Fruit fly (Drosophila melanogaster) whole organism, embryonic: Measurements from ENCODE around the gene Sfp79B.

Experiments used
- Antp ChIP-seq: fragments of 200-800 bp; sonication (Bioruptor generic); optimal IDR thresholded peaks from 3 replicates; lab custom pipeline; 2016; ENCODE audit warnings: missing biosample characterization, missing genetic modification characterization
- CG10431 ChIP-seq: fragments of 200-800 bp; sonication (Bioruptor generic); optimal IDR thresholded peaks from 3 replicates; lab custom pipeline; 2018; ENCODE audit warnings: missing biosample characterization, mild to moderate bottlenecking, missing genetic modification characterization
- CG10462 ChIP-seq: fragments of 200-800 bp; sonication (Bioruptor generic); optimal IDR thresholded peaks from 2 replicates; lab custom pipeline; 2016; ENCODE audit warnings: missing biosample characterization, missing genetic modification characterization
- CG12071 ChIP-seq: fragments of 200-800 bp; sonication (Bioruptor generic); optimal IDR thresholded peaks from 3 replicates; lab custom pipeline; 2018; ENCODE audit warnings: missing biosample characterization, mild to moderate bottlenecking, missing genetic modification characterization
- CG12659 ChIP-seq: fragments of 200-800 bp; sonication (Bioruptor generic); optimal IDR thresholded peaks from 3 replicates; lab custom pipeline; 2017; ENCODE audit warnings: mild to moderate bottlenecking, missing biosample characterization, missing genetic modification reagents, missing genetic modification characterization
- CG12769 ChIP-seq: fragments of 200-800 bp; sonication (Bioruptor generic); optimal IDR thresholded peaks from 2 replicates; lab custom pipeline; 2019; ENCODE audit warnings: missing biosample characterization, mild to moderate bottlenecking, missing genetic modification characterization, moderate library complexity
- CG14441 ChIP-seq: fragments of 200-800 bp; sonication (Bioruptor generic); IDR thresholded peaks from 2 replicates; pipeline ENCODE4 v1.3.6; 2022; ENCODE audit warnings: missing biosample characterization, missing genetic modification characterization
- CG14710 ChIP-seq: fragments of 200-800 bp; sonication (Bioruptor generic); optimal IDR thresholded peaks from 3 replicates; lab custom pipeline; 2019; ENCODE audit warnings: missing biosample characterization, mild to moderate bottlenecking, missing genetic modification characterization, moderate library complexity
- CG1647 ChIP-seq: fragments of 200-800 bp; sonication (Bioruptor generic); optimal IDR thresholded peaks from 3 replicates; lab custom pipeline; 2016; ENCODE audit warnings: missing biosample characterization, missing genetic modification characterization
- CG16779 ChIP-seq: fragments of 200-800 bp; sonication (Bioruptor generic); IDR thresholded peaks from 2 replicates; pipeline ENCODE4 v1.3.6; 2022; ENCODE audit warnings: missing biosample characterization, missing genetic modification characterization
- CG17359 ChIP-seq: fragments of 200-800 bp; sonication (Bioruptor generic); optimal IDR thresholded peaks from 3 replicates; lab custom pipeline; 2018; ENCODE audit warnings: missing biosample characterization, mild to moderate bottlenecking, missing genetic modification characterization, moderate library complexity
- CG17361 ChIP-seq: fragments of 200-800 bp; sonication (Bioruptor generic); IDR thresholded peaks from 3 replicates; pipeline ENCODE4 v1.3.6; 2022; ENCODE audit warnings: missing biosample characterization, missing genetic modification characterization
- CG2712 ChIP-seq: fragments of 200-800 bp; optimal IDR thresholded peaks from 3 replicates; lab custom pipeline; 2019; ENCODE audit warnings: missing biosample characterization, mild to moderate bottlenecking, missing genetic modification characterization, moderate library complexity
- CG30431 ChIP-seq: fragments of 200-800 bp; sonication (Bioruptor generic); optimal IDR thresholded peaks from 2 replicates; lab custom pipeline; 2017; ENCODE audit warnings: missing biosample characterization, missing genetic modification characterization
- CG33557 ChIP-seq: fragments of 200-800 bp; sonication (Bioruptor generic); optimal IDR thresholded peaks from 2 replicates; lab custom pipeline; 2019; ENCODE audit warnings: missing biosample characterization, mild to moderate bottlenecking, missing genetic modification characterization, moderate library complexity
- CG34422 ChIP-seq: fragments of 200-800 bp; sonication (Bioruptor generic); IDR thresholded peaks from 3 replicates; pipeline ENCODE4 v1.3.6; 2022; ENCODE audit warnings: missing biosample characterization, missing genetic modification characterization
- CG6254 ChIP-seq: fragments of 200-800 bp; sonication (Bioruptor generic); optimal IDR thresholded peaks from 3 replicates; lab custom pipeline; 2017; ENCODE audit warnings: mild to moderate bottlenecking, missing biosample characterization, missing genetic modification reagents, missing genetic modification characterization
- CG6272 ChIP-seq: fragments of 200-800 bp; sonication (Bioruptor generic); IDR thresholded peaks from 2 replicates; pipeline ENCODE4 v1.3.6; 2022; ENCODE audit warnings: missing biosample characterization, missing genetic modification characterization
- CG9727 ChIP-seq: fragments of 200-800 bp; sonication (Bioruptor generic); optimal IDR thresholded peaks from 3 replicates; lab custom pipeline; 2017; ENCODE audit warnings: missing biosample characterization, mild to moderate bottlenecking, missing genetic modification characterization
- CG9797 ChIP-seq: fragments of 200-800 bp; sonication (Bioruptor generic); optimal IDR thresholded peaks from 3 replicates; lab custom pipeline; 2018; ENCODE audit warnings: missing biosample characterization, mild to moderate bottlenecking, missing genetic modification characterization
- CG9876 ChIP-seq: fragments of 200-800 bp; sonication (Bioruptor generic); optimal IDR thresholded peaks from 2 replicates; lab custom pipeline; 2016; ENCODE audit warnings: missing biosample characterization, missing genetic modification characterization
- CHES-1-like ChIP-seq: fragments of 200-800 bp; sonication (Bioruptor generic); optimal IDR thresholded peaks from 2 replicates; lab custom pipeline; 2016; ENCODE audit warnings: missing biosample characterization, missing genetic modification characterization
- Hr78 ChIP-seq, 2 experiments: fragments of 200-800 bp in 1 of 2; fragments of >200 bp in 1 of 2; sonication (Bioruptor generic) in 1 of 2; optimal IDR thresholded peaks; 2 replicates each; lab custom pipeline; 2017 to 2019; ENCODE audit warnings: missing biosample characterization in 2 of 2, missing genetic modification characterization in 2 of 2, mild to moderate bottlenecking in 1 of 2, moderate library complexity in 1 of 2
- MBD-R2 ChIP-seq: fragments of 200-800 bp; sonication (Bioruptor generic); IDR thresholded peaks from 2 replicates; pipeline ENCODE4 v1.3.6; 2022; ENCODE audit warnings: missing biosample characterization, missing genetic modification characterization
- Mad ChIP-seq: fragments of 200-800 bp; sonication (Bioruptor generic); optimal IDR thresholded peaks from 2 replicates; lab custom pipeline; 2016; ENCODE audit warnings: missing biosample characterization, missing genetic modification characterization
- Myb ChIP-seq: fragments of 200-800 bp; sonication (Bioruptor generic); optimal IDR thresholded peaks from 2 replicates; lab custom pipeline; 2016; ENCODE audit warnings: missing biosample characterization, missing genetic modification characterization
- Rfx ChIP-seq: fragments of 200-800 bp; sonication (Bioruptor generic); IDR thresholded peaks from 2 replicates; pipeline ENCODE4 v1.3.6; 2022; ENCODE audit warnings: missing biosample characterization, missing genetic modification characterization
- az2 ChIP-seq: fragments of 200-800 bp; sonication (Bioruptor generic); optimal IDR thresholded peaks from 3 replicates; lab custom pipeline; 2016; ENCODE audit warnings: missing biosample characterization, missing genetic modification characterization
- chm ChIP-seq: fragments of 200-800 bp; sonication (Bioruptor generic); IDR thresholded peaks from 2 replicates; pipeline ENCODE4 v1.3.6; 2022; ENCODE audit warnings: missing biosample characterization, missing genetic modification characterization
- dan ChIP-seq: fragments of 200-800 bp; sonication (Bioruptor generic); IDR thresholded peaks from 2 replicates; pipeline ENCODE4 v1.3.6; 2022; ENCODE audit warnings: missing biosample characterization, missing genetic modification characterization
- disco-r ChIP-seq: fragments of 200-800 bp; sonication (Bioruptor generic); optimal IDR thresholded peaks from 2 replicates; lab custom pipeline; 2016; ENCODE audit warnings: missing biosample characterization, missing genetic modification characterization
- dm ChIP-seq: fragments of 200-800 bp; sonication (Bioruptor generic); optimal IDR thresholded peaks from 3 replicates; lab custom pipeline; 2016; ENCODE audit warnings: missing biosample characterization, missing genetic modification characterization
- dmrt11E ChIP-seq: fragments of 200-800 bp; sonication (Bioruptor generic); optimal IDR thresholded peaks from 3 replicates; lab custom pipeline; 2018; ENCODE audit warnings: missing biosample characterization, mild to moderate bottlenecking, missing genetic modification characterization, moderate library complexity
- dpn ChIP-seq, 2 experiments: fragments of 200-800 bp; sonication (Bioruptor generic); optimal IDR thresholded peaks; 3 replicates each; lab custom pipeline; 2016; ENCODE audit warnings: missing biosample characterization in 2 of 2, missing genetic modification characterization in 2 of 2
- ewg ChIP-seq: fragments of 200-800 bp; sonication (Bioruptor generic); optimal IDR thresholded peaks from 3 replicates; lab custom pipeline; 2017; ENCODE audit warnings: mild to moderate bottlenecking, missing biosample characterization, missing genetic modification reagents, missing genetic modification characterization
- gcm ChIP-seq: fragments of 200-800 bp; sonication (Bioruptor generic); optimal IDR thresholded peaks from 2 replicates; lab custom pipeline; 2019; ENCODE audit warnings: missing biosample characterization, mild to moderate bottlenecking, missing genetic modification characterization, moderate library complexity
- gcm2 ChIP-seq: fragments of 200-800 bp; sonication (Bioruptor generic); optimal IDR thresholded peaks from 2 replicates; lab custom pipeline; 2016; ENCODE audit warnings: missing biosample characterization, missing genetic modification characterization
- gro ChIP-seq: fragments of 200-800 bp; sonication (Bioruptor generic); optimal IDR thresholded peaks from 2 replicates; lab custom pipeline; 2016; ENCODE audit warnings: missing biosample characterization, missing genetic modification characterization
- hkb ChIP-seq, 2 experiments: fragments of 200-800 bp in 1 of 2; fragments of >200 bp in 1 of 2; sonication (Bioruptor generic) in 1 of 2; IDR thresholded peaks in 1 of 2; optimal IDR thresholded peaks in 1 of 2; 2 replicates each; pipeline versions ENCODE4 v1.3.6 to Lab custom; 2017 to 2022; ENCODE audit warnings: missing biosample characterization in 1 of 2, missing genetic modification characterization in 1 of 2
- ind ChIP-seq: fragments of 200-800 bp; sonication (Bioruptor generic); optimal IDR thresholded peaks from 3 replicates; lab custom pipeline; 2016; ENCODE audit warnings: missing biosample characterization, missing genetic modification characterization
- nerfin-2 ChIP-seq: fragments of 200-800 bp; sonication (Bioruptor generic); IDR thresholded peaks from 2 replicates; pipeline ENCODE4 v1.3.6; 2022; ENCODE audit warnings: missing biosample characterization, missing genetic modification characterization; ENCODE audit not compliant: partially characterized antibody
- oc ChIP-seq: fragments of 200-800 bp; sonication (Bioruptor generic); optimal IDR thresholded peaks from 2 replicates; lab custom pipeline; 2018; ENCODE audit warnings: missing biosample characterization, mild to moderate bottlenecking, missing genetic modification characterization, moderate library complexity
- ranshi ChIP-seq: fragments of 200-800 bp; sonication (Bioruptor generic); IDR thresholded peaks from 2 replicates; pipeline ENCODE4 v1.3.6; 2022; ENCODE audit warnings: missing biosample characterization, missing genetic modification characterization
- rib ChIP-seq: fragments of 200-800 bp; sonication (Bioruptor generic); IDR thresholded peaks from 2 replicates; pipeline ENCODE4 v1.3.6; 2022; ENCODE audit warnings: missing biosample characterization, missing genetic modification characterization
- sens-2 ChIP-seq: fragments of 200-800 bp; sonication (Bioruptor generic); IDR thresholded peaks from 2 replicates; pipeline ENCODE4 v1.3.6; 2022; ENCODE audit warnings: missing biosample characterization, missing genetic modification characterization
- sna ChIP-seq: fragments of 200-800 bp; sonication (Bioruptor generic); IDR thresholded peaks from 2 replicates; pipeline ENCODE4 v1.3.6; 2022; ENCODE audit warnings: missing biosample characterization, missing genetic modification characterization; ENCODE audit not compliant: partially characterized antibody
- sr ChIP-seq: fragments of 200-800 bp; sonication (Bioruptor generic); IDR thresholded peaks from 3 replicates; pipeline ENCODE4 v1.3.6; 2022; ENCODE audit warnings: missing biosample characterization, missing genetic modification characterization
- ttk ChIP-seq: fragments of 200-800 bp; sonication (Bioruptor generic); IDR thresholded peaks from 2 replicates; pipeline ENCODE4 v2.1.2; 2022; ENCODE audit warnings: missing biosample characterization, missing genetic modification characterization
- vvl ChIP-seq: fragments of 200-800 bp; sonication (Bioruptor generic); IDR thresholded peaks from 2 replicates; pipeline ENCODE4 v1.3.6; 2022; ENCODE audit warnings: missing biosample characterization, missing genetic modification characterization
- zf30C ChIP-seq: fragments of 200-800 bp; sonication (Bioruptor generic); optimal IDR thresholded peaks from 3 replicates; lab custom pipeline; 2018; ENCODE audit warnings: missing biosample characterization, mild to moderate bottlenecking, missing genetic modification characterization
- zfh1 ChIP-seq: fragments of 200-800 bp; sonication (Bioruptor generic); IDR thresholded peaks from 3 replicates; pipeline ENCODE4 v1.3.6; 2022; ENCODE audit warnings: missing biosample characterization, missing genetic modification characterization

The Sfp79B gene

DNA sequence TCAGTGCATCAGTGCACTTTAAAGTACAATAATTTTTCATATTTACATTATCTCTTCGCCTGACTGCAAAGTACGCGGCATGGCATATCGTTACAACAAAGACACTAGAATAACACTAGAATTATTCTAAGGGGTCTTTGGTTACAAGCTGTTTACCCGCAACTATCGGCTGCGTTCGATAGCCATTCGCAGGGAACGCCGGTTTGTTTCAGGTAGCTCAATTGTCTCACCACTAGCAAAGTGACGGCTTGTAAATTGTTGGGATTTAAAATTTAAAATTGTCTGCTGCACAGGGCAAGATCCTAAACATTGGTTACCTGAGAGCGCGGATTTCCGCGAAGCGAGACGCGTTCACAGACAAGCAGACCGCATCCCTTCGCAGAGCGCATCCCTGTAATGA is 14.4 kb upstream of the Sfp79B start, which contains the start of gene CG14561 (continued):
- TF ChIP-seq az2 (GFP tag; lab: Kevin White, UChicago), result no peak
- peak in 1 of 2 experiments; percentile 24 for TF ChIP-seq dpn (GFP tag; optimal IDR thresholded peaks at IDR 0.05; lab: Kevin White, UChicago)
- TF ChIP-seq CG30431 (GFP tag; lab: Kevin White, UChicago), result no peak
- TF ChIP-seq CG6272 (GFP tag; lab: Robert Waterston, UW), result peak; percentile 37; the same call in 1 of the 2 replicates
- no peak for TF ChIP-seq CG12071 (GFP tag; lab: Kevin White, UChicago)
- no peak for TF ChIP-seq CG6254
- no peak for TF ChIP-seq sr (GFP tag; lab: Robert Waterston, UW)
- no peak for TF ChIP-seq CG17361
- TF ChIP-seq gcm (GFP tag; lab: Kevin White, UChicago), result peak; percentile 37
- TF ChIP-seq sens-2 (GFP tag; lab: Robert Waterston, UW), result no peak
- TF ChIP-seq dan, result no peak
- TF ChIP-seq zfh1 (GFP tag; lab: Robert Waterston, UW), result peak; percentile 31; the same call in 1 of the 3 replicates
- peak; percentile 18 for TF ChIP-seq dm (GFP tag; lab: Kevin White, UChicago)
- TF ChIP-seq vvl (GFP tag; lab: Robert Waterston, UW), result peak; percentile 16; the same call in 1 of the 2 replicates
- peak; percentile 88 for TF ChIP-seq Myb (GFP tag; lab: Kevin White, UChicago)
- no peak for TF ChIP-seq CG14441
- TF ChIP-seq rib, result no peak
- TF ChIP-seq Antp (GFP tag; lab: Kevin White, UChicago), result peak; percentile 19
- TF ChIP-seq hkb (optimal IDR thresholded peaks at IDR 0.05; lab: Kevin White, UChicago), result no peak
- TF ChIP-seq hkb (GFP tag; IDR thresholded peaks at IDR 0.05; lab: Robert Waterston, UW), result no peak
- no peak for TF ChIP-seq CG12769 (tag; lab: Kevin White, UChicago)
- peak; percentile 1 for TF ChIP-seq CG33557 (GFP tag; lab: Kevin White, UChicago)
- TF ChIP-seq ewg (GFP tag; lab: Kevin White, UChicago), result no peak
- peak; percentile 4 for TF ChIP-seq CHES-1-like (GFP tag; lab: Kevin White, UChicago)
- no peak for TF ChIP-seq CG10431 (GFP tag; lab: Kevin White, UChicago)
- TF ChIP-seq ind, result no peak
- no peak for TF ChIP-seq CG2712 (tag; lab: Kevin White, UChicago)
- TF ChIP-seq CG16779 (GFP tag; lab: Robert Waterston, UW), result no peak
- TF ChIP-seq CG9876 (GFP tag; lab: Kevin White, UChicago), result no peak
- TF ChIP-seq CG10462 (GFP tag; lab: Kevin White, UChicago), result no peak
- no peak for TF ChIP-seq dmrt11E
- TF ChIP-seq Rfx (GFP tag; lab: Robert Waterston, UW), result peak; percentile 64
- peak; percentile 46; the same call in 2 of the 3 replicates for TF ChIP-seq CG34422 (GFP tag; lab: Robert Waterston, UW)
- no peak for TF ChIP-seq disco-r (GFP tag; lab: Kevin White, UChicago)
- TF ChIP-seq MBD-R2 (GFP tag; lab: Robert Waterston, UW), result peak; percentile 92
- TF ChIP-seq CG14710, result peak; percentile 54
- TF ChIP-seq CG9797 (GFP tag; lab: Kevin White, UChicago), result peak; percentile 45
- TF ChIP-seq zf30C, result no peak
- peak; percentile 18 for TF ChIP-seq CG1647 (GFP tag; lab: Kevin White, UChicago)
- TF ChIP-seq oc (tag; lab: Kevin White, UChicago), result no peak
- TF ChIP-seq chm, result peak; percentile 30; the same call in 1 of the 2 replicates
- TF ChIP-seq gro, result peak; percentile 28
- TF ChIP-seq CG9727 (GFP tag; lab: Kevin White, UChicago), result peak; percentile 12
- peak; percentile 93 for TF ChIP-seq sna (GFP tag; lab: Robert Waterston, UW)
- no peak for TF ChIP-seq ranshi (GFP tag; lab: Robert Waterston, UW)
- peak; percentile 88 for TF ChIP-seq nerfin-2 (GFP tag; lab: Robert Waterston, UW)
- TF ChIP-seq CG17359, result no peak
- no peak for TF ChIP-seq Hr78 (GFP tag; optimal IDR thresholded peaks at IDR 0.05; lab: Kevin White, UChicago)
- no peak for TF ChIP-seq gcm2
- TF ChIP-seq Mad (GFP tag; lab: Kevin White, UChicago), result no peak
- no peak for TF ChIP-seq ttk (GFP tag; lab: Robert Waterston, UW)
- TF ChIP-seq CG12659, result peak; percentile 54
